Fruit fly (Drosophila melanogaster): ENCODE data around the gene CG3817.

The CG3817 gene

dm6 chr3R:14879207-14879863, 19.2 kb upstream of the CG3817 start, which contains the start of gene CG3631 (continued):
- TF ChIP-seq slbo (GFP tag; IDR thresholded peaks at IDR 0.05), result no peak
- no peak for TF ChIP-seq CG10267 (tag; optimal IDR thresholded peaks at IDR 0.05)
- peak; percentile 43; the same call in 1 of the 3 replicates for TF ChIP-seq HLH4C (GFP tag; IDR thresholded peaks at IDR 0.05; ENCODE audit: partially characterized antibody)
- TF ChIP-seq CG34422 (GFP tag; IDR thresholded peaks at IDR 0.05), result peak; percentile 87; the same call in 2 of the 3 replicates
- no peak for TF ChIP-seq sim (GFP tag; IDR thresholded peaks at IDR 0.05)
- peak; percentile 21 for TF ChIP-seq CTCF (GFP tag; optimal IDR thresholded peaks at IDR 0.05)
- no peak for TF ChIP-seq MTF-1 (GFP tag; optimal IDR thresholded peaks at IDR 0.05; ENCODE audit: borderline replicate concordance)
- TF ChIP-seq CG2129 (GFP tag; IDR thresholded peaks at IDR 0.05; ENCODE audit: partially characterized antibody), result no peak
- TF ChIP-seq gsb (GFP tag; IDR thresholded peaks at IDR 0.05), result no peak
- 0 out of 2 replicates have a peak, but pooled peaks have one; percentile 14 for TF ChIP-seq sna (GFP tag; IDR thresholded peaks at IDR 0.05; ENCODE audit: partially characterized antibody)
- no peak for TF ChIP-seq Ptx1 (GFP tag; IDR thresholded peaks at IDR 0.05)
- no peak for TF ChIP-seq CG11695 (GFP tag; IDR thresholded peaks at IDR 0.05)
- no peak for TF ChIP-seq otp (GFP tag; IDR thresholded peaks at IDR 0.05)
- TF ChIP-seq CG12744 (GFP tag; optimal IDR thresholded peaks at IDR 0.05), result no peak
- no peak for TF ChIP-seq tx (GFP tag; optimal IDR thresholded peaks at IDR 0.05)
- TF ChIP-seq psq (GFP tag; optimal IDR thresholded peaks at IDR 0.05), result peak; percentile 74
- TF ChIP-seq CG11085 (GFP tag; IDR thresholded peaks at IDR 0.05), result no peak
- peak; percentile 89 for TF ChIP-seq MBD-R2 (GFP tag; IDR thresholded peaks at IDR 0.05)
- no peak for TF ChIP-seq D19B (GFP tag; optimal IDR thresholded peaks at IDR 0.05)
- TF ChIP-seq CG30403 (GFP tag; optimal IDR thresholded peaks at IDR 0.05), result no peak
- TF ChIP-seq vnd (GFP tag; IDR thresholded peaks at IDR 0.05; ENCODE audit: partially characterized antibody), result no peak
- no peak for TF ChIP-seq ab (GFP tag; optimal IDR thresholded peaks at IDR 0.05)
- TF ChIP-seq CG9797 (GFP tag; optimal IDR thresholded peaks at IDR 0.05), result no peak
- no peak for TF ChIP-seq tna (GFP tag; IDR thresholded peaks at IDR 0.05; ENCODE audit: partially characterized antibody)
- no peak for TF ChIP-seq CG18619 (GFP tag; optimal IDR thresholded peaks at IDR 0.05)
- TF ChIP-seq trem (tag; optimal IDR thresholded peaks at IDR 0.05), result peak; percentile 32
- TF ChIP-seq CG18764 (GFP tag; optimal IDR thresholded peaks at IDR 0.05), result no peak
- TF ChIP-seq CG14441 (GFP tag; IDR thresholded peaks at IDR 0.05), result no peak
- TF ChIP-seq kni (GFP tag; optimal IDR thresholded peaks at IDR 0.05), result no peak
- TF ChIP-seq pzg (GFP tag; optimal IDR thresholded peaks at IDR 0.05), result peak; percentile 68
- no peak for TF ChIP-seq ems (GFP tag; optimal IDR thresholded peaks at IDR 0.05)
- TF ChIP-seq BEAF-32 (GFP tag; optimal IDR thresholded peaks at IDR 0.05), result peak; percentile 25
- TF ChIP-seq CG17829 (tag; optimal IDR thresholded peaks at IDR 0.05), result peak; percentile 5
- no peak for TF ChIP-seq gfzf (GFP tag; optimal IDR thresholded peaks at IDR 0.05)
- no peak for TF ChIP-seq cad (GFP tag; optimal IDR thresholded peaks at IDR 0.05)
- TF ChIP-seq CG43689 (GFP tag; IDR thresholded peaks at IDR 0.05), result no peak
- TF ChIP-seq CG12071 (GFP tag; optimal IDR thresholded peaks at IDR 0.05), result no peak
- TF ChIP-seq amos (GFP tag; IDR thresholded peaks at IDR 0.05; ENCODE audit: partially characterized antibody), result peak; percentile 41; the same call in 1 of the 2 replicates
- TF ChIP-seq CG34224 (GFP tag; IDR thresholded peaks at IDR 0.05; ENCODE audit: partially characterized antibody), result 0 out of 3 replicates have a peak, but pooled peaks have one; percentile 34
- no peak for TF ChIP-seq CG6683 (GFP tag; optimal IDR thresholded peaks at IDR 0.05)
- TF ChIP-seq CG14965 (GFP tag; optimal IDR thresholded peaks at IDR 0.05; ENCODE audit: borderline replicate concordance), result no peak
- no peak for TF ChIP-seq CG3065 (GFP tag; optimal IDR thresholded peaks at IDR 0.05)
- TF ChIP-seq CG8478 (optimal IDR thresholded peaks at IDR 0.05), result no peak
- no peak for TF ChIP-seq CG2712 (tag; optimal IDR thresholded peaks at IDR 0.05)
- no peak for TF ChIP-seq CG14050 (GFP tag; IDR thresholded peaks at IDR 0.05)
- TF ChIP-seq CG16813 (GFP tag; IDR thresholded peaks at IDR 0.05; ENCODE audit: partially characterized antibody), result 0 out of 3 replicates have a peak, but pooled peaks have one; percentile 11
- TF ChIP-seq Trl (optimal IDR thresholded peaks at IDR 0.05), result no peak
- TF ChIP-seq Trl (GFP tag; optimal IDR thresholded peaks at IDR 0.05), result no peak
- TF ChIP-seq gt (GFP tag; IDR thresholded peaks at IDR 0.05), result no peak
- TF ChIP-seq zf30C (GFP tag; optimal IDR thresholded peaks at IDR 0.05), result peak; percentile 39
- TF ChIP-seq CG8765 (GFP tag; IDR thresholded peaks at IDR 0.05), result no peak
